Worm (Caenorhabditis elegans) whole organism, young adult: ENCODE measurements around the gene chil-18.

Experiments used
- aptf-3 ChIP-seq: fragments of 200-800 bp; sonication (Bioruptor generic); IDR thresholded peaks from 2 replicates; pipeline ENCODE4 v1.3.6; 2022; ENCODE audit warnings: missing genetic modification characterization, missing compliant biosample characterization
- attf-6 ChIP-seq: fragments of 200-800 bp; sonication (Bioruptor generic); IDR thresholded peaks from 2 replicates; pipeline ENCODE4 v1.3.6; 2022; ENCODE audit warnings: missing genetic modification reagents, missing genetic modification characterization, missing compliant biosample characterization
- dpff-1 ChIP-seq: sonication (generic microtip); optimal IDR thresholded peaks from 2 replicates; lab custom pipeline; 2017; ENCODE audit warnings: mild to moderate bottlenecking, missing genetic modification characterization, missing compliant biosample characterization
- ekl-4 ChIP-seq: fragments of 200-800 bp; sonication (Bioruptor generic); IDR thresholded peaks from 2 replicates; pipeline ENCODE4 v1.3.6; 2022; ENCODE audit warnings: missing genetic modification reagents, missing genetic modification characterization, missing compliant biosample characterization
- ets-4 ChIP-seq: fragments of 200-800 bp; sonication (Bioruptor generic); optimal IDR thresholded peaks from 2 replicates; lab custom pipeline; 2018; ENCODE audit warnings: mild to moderate bottlenecking, missing genetic modification characterization, missing compliant biosample characterization
- lir-1 ChIP-seq: fragments of 200-800 bp; sonication (Bioruptor generic); conservative IDR thresholded peaks from 2 replicates; pipeline ENCODE4 v1.3.6; 2022; ENCODE audit warnings: missing genetic modification reagents, missing genetic modification characterization, missing compliant biosample characterization
- nfya-1 ChIP-seq: sonication (generic microtip); optimal IDR thresholded peaks from 2 replicates; lab custom pipeline; 2017; ENCODE audit warnings: antibody characterized with exemption, missing compliant biosample characterization, missing genetic modification characterization, borderline replicate concordance; ENCODE audit not compliant: insufficient read depth
- nhr-90 ChIP-seq: sonication (generic microtip); optimal IDR thresholded peaks from 2 replicates; lab custom pipeline; 2016; ENCODE audit warnings: missing genotype, mild to moderate bottlenecking, missing genetic modification characterization, missing compliant biosample characterization
- pha-4 ChIP-seq: fragments of 150-350 bp; sonication (generic microtip); optimal IDR thresholded peaks from 2 replicates; lab custom pipeline; 2014; ENCODE audit warnings: missing biosample characterization, missing genetic modification reagents, missing genetic modification characterization
- snpc-4 ChIP-seq, 5 experiments: fragments of 150-350 bp in 1 of 5; sonication (generic microtip) in 4 of 5; optimal IDR thresholded peaks; 2 replicates each; lab custom pipeline; 2014 to 2018; ENCODE audit warnings: missing genetic modification characterization in 5 of 5, missing biosample characterization in 3 of 5, antibody characterized with exemption in 2 of 5, mild to moderate bottlenecking in 2 of 5, missing compliant biosample characterization in 2 of 5, missing genotype in 2 of 5, moderate library complexity in 2 of 5, missing genetic modification reagents in 1 of 5

DNA sequence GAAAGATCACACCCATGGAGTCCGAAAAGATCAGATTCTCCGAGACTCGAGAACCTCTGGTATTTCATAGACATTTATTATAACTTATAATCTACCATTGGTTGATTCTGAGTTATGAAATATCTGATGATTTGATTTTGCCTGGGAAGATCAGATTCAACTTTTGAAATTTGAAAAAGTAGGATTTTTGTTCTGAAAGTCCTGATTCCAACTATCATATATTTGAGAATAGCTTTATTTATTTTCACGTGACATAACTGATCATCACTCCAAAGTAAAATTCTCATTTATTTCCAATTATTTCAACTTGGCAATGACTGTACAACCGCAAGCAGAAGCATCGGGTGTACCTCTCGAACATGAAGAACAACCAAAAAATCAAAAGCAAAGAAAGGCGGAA lies 48.3 kb upstream of the chil-18 start, which contains the start of gene Y51B9A.7:
- no peak for TF ChIP-seq dpff-1 (tag; lab: Kevin White, UChicago)
- no peak for TF ChIP-seq nhr-90 (tag; lab: Kevin White, UChicago)
- no peak for TF ChIP-seq nfya-1 (tag; lab: Kevin White, UChicago)
- no peak for TF ChIP-seq pha-4 (tag; lab: Kevin White, UChicago)
- no peak for TF ChIP-seq ekl-4 (GFP tag; lab: Robert Waterston, UW)
- no peak for TF ChIP-seq attf-6
- TF ChIP-seq aptf-3 (GFP tag; lab: Robert Waterston, UW) = no peak
- no peak for TF ChIP-seq snpc-4 (GFP tag; optimal IDR thresholded peaks at IDR 0.05; lab: Kevin White, UChicago)
- no peak for TF ChIP-seq snpc-4 (tag; optimal IDR thresholded peaks at IDR 0.05; lab: Kevin White, UChicago)
- TF ChIP-seq ets-4 (GFP tag; lab: Kevin White, UChicago) = no peak
- TF ChIP-seq lir-1 (GFP tag; lab: Robert Waterston, UW) = no peak
